Worm (Caenorhabditis elegans) whole organism, mixed stage, embryonic: ENCODE results near the gene scl-13.

Experiments
- ceh-39 ChIP-seq: fragments of 150-350 bp; optimal IDR thresholded peaks from 2 replicates; lab custom pipeline; 2014; ENCODE audit warnings: missing biosample characterization, missing genetic modification characterization
- ces-1 ChIP-seq: fragments of 150-350 bp; optimal IDR thresholded peaks from 2 replicates; lab custom pipeline; 2014; ENCODE audit warnings: missing biosample characterization, missing genetic modification reagents, missing genetic modification characterization
- elt-3 ChIP-seq: fragments of 150-350 bp; optimal IDR thresholded peaks from 2 replicates; lab custom pipeline; 2014; ENCODE audit warnings: missing biosample characterization, missing genetic modification characterization
- lsy-2 ChIP-seq: fragments of 150-350 bp; optimal IDR thresholded peaks from 2 replicates; lab custom pipeline; 2014; ENCODE audit warnings: missing biosample characterization, missing genetic modification characterization
- mab-5 ChIP-seq: fragments of 150-350 bp; optimal IDR thresholded peaks from 2 replicates; lab custom pipeline; 2014; ENCODE audit warnings: missing biosample characterization, missing genetic modification characterization
- nhr-2 ChIP-seq: fragments of 150-350 bp; optimal IDR thresholded peaks from 2 replicates; lab custom pipeline; 2014; ENCODE audit warnings: missing biosample characterization, missing genetic modification characterization
- nhr-237 ChIP-seq: fragments of 150-350 bp; optimal IDR thresholded peaks from 2 replicates; lab custom pipeline; 2014; ENCODE audit warnings: missing biosample characterization, missing genetic modification characterization
- nhr-28 ChIP-seq: fragments of 150-350 bp; optimal IDR thresholded peaks from 2 replicates; lab custom pipeline; 2014; ENCODE audit warnings: missing biosample characterization, missing genetic modification characterization
- pha-4 ChIP-seq: fragments of 150-350 bp; optimal IDR thresholded peaks from 2 replicates; lab custom pipeline; 2018; ENCODE audit warnings: missing biosample characterization, missing genetic modification reagents, missing genetic modification characterization
- snpc-4 ChIP-seq: fragments of 150-350 bp; optimal IDR thresholded peaks from 2 replicates; lab custom pipeline; 2014; ENCODE audit warnings: missing biosample characterization, missing genetic modification characterization
- sptf-1 ChIP-seq: sonication (generic microtip); optimal IDR thresholded peaks from 2 replicates; lab custom pipeline; 2017; ENCODE audit warnings: mild to moderate bottlenecking, missing genetic modification characterization, moderate library complexity, missing compliant biosample characterization
- zip-8 ChIP-seq: fragments of 150-350 bp; optimal IDR thresholded peaks from 2 replicates; lab custom pipeline; 2014; ENCODE audit warnings: missing biosample characterization, missing genetic modification characterization
- ztf-11 ChIP-seq: fragments of 150-350 bp; optimal IDR thresholded peaks from 2 replicates; lab custom pipeline; 2014; ENCODE audit warnings: missing biosample characterization, missing genetic modification characterization

DNA sequence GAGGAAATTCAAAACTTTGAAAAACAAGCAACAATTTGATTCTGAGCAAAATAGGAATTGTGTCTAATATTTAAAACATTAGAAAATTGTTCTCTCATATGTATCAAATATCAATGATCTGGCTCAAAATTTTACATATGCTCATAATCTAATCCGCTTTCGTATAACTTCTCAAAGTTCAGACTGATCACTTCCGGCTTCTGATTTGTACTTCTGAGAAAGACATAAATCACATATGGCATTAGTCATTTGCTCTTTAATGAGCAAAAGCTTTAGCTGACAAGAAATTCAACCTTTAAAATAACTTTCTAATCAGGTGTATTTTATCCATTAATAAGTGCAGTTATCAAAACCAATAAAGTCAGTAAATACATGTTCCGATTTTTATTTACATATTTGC, 44.5 kb upstream of the scl-13 start:
- no peak for TF ChIP-seq lsy-2 (tag; lab: Kevin White, UChicago)
- no peak for TF ChIP-seq nhr-237 (tag; lab: Kevin White, UChicago)
- TF ChIP-seq ztf-11 (tag; lab: Kevin White, UChicago): no peak
- TF ChIP-seq mab-5 (tag; lab: Kevin White, UChicago): no peak
- no peak for TF ChIP-seq ceh-39 (tag; lab: Kevin White, UChicago)
- no peak for TF ChIP-seq zip-8 (tag; lab: Kevin White, UChicago)
- no peak for TF ChIP-seq nhr-2 (tag; lab: Kevin White, UChicago)
- TF ChIP-seq ces-1: no peak
- TF ChIP-seq sptf-1: no peak
- no peak for TF ChIP-seq pha-4 (tag; lab: Kevin White, UChicago)
- TF ChIP-seq snpc-4 (tag; lab: Kevin White, UChicago): no peak
- TF ChIP-seq elt-3 (tag; lab: Kevin White, UChicago): no peak
- TF ChIP-seq nhr-28 (tag; lab: Kevin White, UChicago): no peak
